Worm (Caenorhabditis elegans): ENCODE measurements around the gene nhr-34.

ce11 chrIV:9669969-9670368 is 5.5 kb downstream of the nhr-34 start:
- TF ChIP-seq isw-1 (GFP tag; IDR thresholded peaks at IDR 0.05), result no peak
- no peak for TF ChIP-seq C34B4.2 (tag; optimal IDR thresholded peaks at IDR 0.05)
- TF ChIP-seq sox-4 (tag; optimal IDR thresholded peaks at IDR 0.05), result no peak
